Fruit fly (Drosophila melanogaster): ENCODE results near the gene CG32085.
A peak's percentile ranks its signal among the peaks of the same experiment; 100 is the strongest.

Gene CG32085

DNA sequence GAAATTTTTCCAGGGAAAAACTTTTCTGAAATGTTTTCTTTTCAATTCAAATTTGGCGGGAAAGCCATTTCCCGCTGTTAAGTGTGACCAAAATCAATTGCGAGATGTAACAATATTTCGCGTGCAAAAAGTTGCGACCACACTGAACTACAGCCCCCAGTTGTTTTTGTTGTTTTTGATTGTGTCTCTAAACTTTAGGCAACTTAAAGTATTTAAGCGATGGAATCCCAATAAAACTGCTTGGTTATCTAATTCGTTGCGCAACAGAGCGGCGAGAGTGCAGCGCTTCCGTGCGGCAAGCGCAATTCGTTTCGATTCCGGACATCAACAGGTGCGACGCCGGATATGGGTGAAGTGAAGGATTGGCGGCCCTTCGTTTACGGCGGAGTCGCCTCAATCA is 40.6 kb upstream of the CG32085 start, which contains the start of gene Bmcp (continued):
- TF ChIP-seq lmd (GFP tag; IDR thresholded peaks at IDR 0.05) = no peak
- TF ChIP-seq CG9727 (GFP tag; optimal IDR thresholded peaks at IDR 0.05) = no peak
- no peak for TF ChIP-seq Ada2b (GFP tag; IDR thresholded peaks at IDR 0.05)
- peak; percentile 46 for TF ChIP-seq CG1603 (tag; optimal IDR thresholded peaks at IDR 0.05)
- TF ChIP-seq Jarid2 (GFP tag; optimal IDR thresholded peaks at IDR 0.05) = no peak
- peak; percentile 12 for TF ChIP-seq CG15269 (tag; optimal IDR thresholded peaks at IDR 0.05)
- TF ChIP-seq CG9609 (GFP tag; optimal IDR thresholded peaks at IDR 0.05) = no peak
- TF ChIP-seq YL-1 (GFP tag; optimal IDR thresholded peaks at IDR 0.05) = no peak
- TF ChIP-seq peb (GFP tag; IDR thresholded peaks at IDR 0.05) = no peak
- peak; percentile 42 for TF ChIP-seq CG4617 (GFP tag; optimal IDR thresholded peaks at IDR 0.05; ENCODE audit: borderline replicate concordance)
- TF ChIP-seq CG33557 (GFP tag; optimal IDR thresholded peaks at IDR 0.05) = no peak
- no peak for TF ChIP-seq otp (GFP tag; IDR thresholded peaks at IDR 0.05)
- no peak for TF ChIP-seq Kr (GFP tag; optimal IDR thresholded peaks at IDR 0.05)
- TF ChIP-seq tap (tag; optimal IDR thresholded peaks at IDR 0.05) = no peak
- TF ChIP-seq Dp (GFP tag; optimal IDR thresholded peaks at IDR 0.05) = peak; percentile 90
- TF ChIP-seq TFAM (GFP tag; optimal IDR thresholded peaks at IDR 0.05) = no peak

DNA sequence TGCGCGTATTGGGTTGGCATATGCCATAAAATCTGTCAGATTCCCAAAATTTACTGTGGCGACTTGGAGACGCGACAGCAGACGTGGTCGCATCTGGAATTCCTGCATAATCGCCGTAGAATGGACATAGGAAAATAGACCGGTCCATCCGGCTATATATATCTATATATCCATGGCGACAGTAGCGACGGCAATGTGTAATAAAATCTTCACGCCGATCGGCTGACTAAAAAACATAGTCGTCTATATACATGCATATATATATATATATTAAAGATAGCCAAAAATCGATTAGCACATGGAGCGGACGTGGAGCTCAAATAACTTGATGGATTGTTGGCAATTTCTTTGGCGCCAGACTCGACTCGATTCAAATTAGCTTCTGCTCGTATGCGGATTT is 37.8 kb upstream of the CG32085 start:
- peak; percentile 95 for TF ChIP-seq CG13894 (tag; optimal IDR thresholded peaks at IDR 0.05)
- TF ChIP-seq sd (tag; optimal IDR thresholded peaks at IDR 0.05) = peak; percentile 87
- TF ChIP-seq CG18011 (GFP tag; optimal IDR thresholded peaks at IDR 0.05) = peak; percentile 5
- no peak for TF ChIP-seq CG17612 (GFP tag; IDR thresholded peaks at IDR 0.05)

DNA sequence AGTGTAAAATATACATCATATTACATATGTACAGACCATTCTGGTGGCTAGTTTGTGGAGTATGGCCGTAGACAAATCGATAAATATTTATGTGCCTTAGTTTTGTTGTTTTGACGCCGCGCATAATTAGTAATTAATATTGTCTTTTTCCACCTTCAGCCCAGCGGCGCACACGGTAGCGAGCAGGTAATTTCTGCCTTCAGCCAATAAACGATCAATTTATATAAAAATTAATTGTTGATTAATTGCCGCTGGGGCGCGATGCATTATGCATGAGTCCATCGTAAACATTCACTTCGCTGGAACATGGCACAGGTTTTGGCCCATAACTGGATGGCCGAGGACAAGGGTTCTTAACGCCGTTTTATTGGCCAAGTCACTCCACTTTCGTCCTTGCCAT is 37.2 kb upstream of the CG32085 start:
- TF ChIP-seq Awh (GFP tag; IDR thresholded peaks at IDR 0.05) (peak; percentile 53; the same call in 1 of the 2 replicates), Vsx1 (GFP tag; optimal IDR thresholded peaks at IDR 0.05) (peak; percentile 35), onecut (GFP tag; IDR thresholded peaks at IDR 0.05) (0 out of 2 replicates have a peak, but pooled peaks have one; percentile 14), vvl (GFP tag; IDR thresholded peaks at IDR 0.05) (peak; percentile 69), tna (GFP tag; IDR thresholded peaks at IDR 0.05; ENCODE audit: partially characterized antibody) (no peak), nom (GFP tag; optimal IDR thresholded peaks at IDR 0.05) (peak; percentile 2), Med (GFP tag) (peak; percentile 46), CG3838 (GFP tag; optimal IDR thresholded peaks at IDR 0.05) (no peak)

DNA sequence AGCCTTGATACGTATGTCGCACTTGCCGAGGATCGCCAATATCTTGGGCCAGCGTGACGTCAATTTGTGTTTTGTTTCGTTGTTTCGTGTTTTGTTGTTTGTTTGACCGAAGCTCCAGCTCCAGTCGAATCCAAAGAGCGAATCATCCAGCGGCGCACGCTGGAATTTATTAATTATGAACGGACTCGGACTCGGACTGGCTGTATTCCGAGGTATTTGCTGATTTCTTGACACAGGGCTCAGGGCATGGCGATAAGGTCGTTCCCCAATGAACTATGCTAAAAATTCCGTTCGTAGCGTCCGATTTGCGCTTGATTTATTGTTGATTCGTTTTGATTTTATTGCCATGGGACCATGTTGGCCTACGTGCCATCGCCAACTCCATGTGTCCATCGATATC is 36.8 kb upstream of the CG32085 start:
- TF ChIP-seq ci (GFP tag; IDR thresholded peaks at IDR 0.05) (no peak), CG13894 (tag; optimal IDR thresholded peaks at IDR 0.05) (peak; percentile 64), CG6854 (GFP tag; optimal IDR thresholded peaks at IDR 0.05) (no peak), CG10543 (GFP tag; optimal IDR thresholded peaks at IDR 0.05) (peak; percentile 22), CG15073 (GFP tag; optimal IDR thresholded peaks at IDR 0.05) (no peak), sd (tag; optimal IDR thresholded peaks at IDR 0.05) (peak; percentile 95), odd (GFP tag; optimal IDR thresholded peaks at IDR 0.05) (no peak), hbn (GFP tag; IDR thresholded peaks at IDR 0.05; ENCODE audit: partially characterized antibody) (no peak), chinmo (GFP tag; IDR thresholded peaks at IDR 0.05; ENCODE audit: partially characterized antibody) (0 out of 4 replicates have a peak, but pooled peaks have one; percentile 48), cas (GFP tag; IDR thresholded peaks at IDR 0.05) (no peak), sug (tag; optimal IDR thresholded peaks at IDR 0.05) (no peak), grau (tag; optimal IDR thresholded peaks at IDR 0.05) (no peak), nmo (GFP tag; optimal IDR thresholded peaks at IDR 0.05) (no peak), HHEX (GFP tag; optimal IDR thresholded peaks at IDR 0.05) (no peak), inv (GFP tag; IDR thresholded peaks at IDR 0.05; ENCODE audit: partially characterized antibody) (no peak), Opbp (GFP tag; IDR thresholded peaks at IDR 0.05; ENCODE audit: partially characterized antibody) (no peak), Fer2 (tag; optimal IDR thresholded peaks at IDR 0.05) (no peak), sc (optimal IDR thresholded peaks at IDR 0.05) (no peak), sc (GFP tag; optimal IDR thresholded peaks at IDR 0.05) (no peak), CG12769 (tag; optimal IDR thresholded peaks at IDR 0.05) (peak; percentile 58), pros (GFP tag; optimal IDR thresholded peaks at IDR 0.05) (no peak)

Measured in whole organism, embryonic.